Fruit fly (Drosophila melanogaster) Kc167 (cell line): Measurements from ENCODE around the gene Cow.

Experiments
- Myc ChIP-seq: fragments of >200 bp; optimal IDR thresholded peaks from 2 replicates; lab custom pipeline; 2017; ENCODE audit warnings: missing external identifiers
- Sin3A ChIP-seq: fragments of >200 bp; optimal IDR thresholded peaks from 2 replicates; lab custom pipeline; 2018; ENCODE audit warnings: missing external identifiers
- h ChIP-seq: fragments of >200 bp; optimal IDR thresholded peaks from 3 replicates; lab custom pipeline; 2018; ENCODE audit warnings: missing external identifiers
- insv ChIP-seq: fragments of >200 bp; optimal IDR thresholded peaks from 3 replicates; lab custom pipeline; 2018; ENCODE audit warnings: missing external identifiers
- psq ChIP-seq: fragments of >200 bp; optimal IDR thresholded peaks from 2 replicates; lab custom pipeline; 2017; ENCODE audit warnings: missing external identifiers
- ttk ChIP-seq: sonication (Bioruptor generic); optimal IDR thresholded peaks from 2 replicates; lab custom pipeline; 2017; ENCODE audit warnings: missing external identifiers

- TF ChIP-seq psq (no peak), ttk (lab: Kevin White, UChicago) (no peak), insv (no peak), h (no peak), Sin3A (no peak), Myc (lab: Kevin White, UChicago) (no peak)
These were observed 7.3 kb upstream of the Cow start for dm6 chr3R:23119873-23120272.
